Fruit fly (Drosophila melanogaster) whole organism, embryonic: ENCODE data around the gene Jon25Bi.

Experiments
- Adf1 ChIP-seq: fragments of 200-800 bp; sonication (Bioruptor generic); IDR thresholded peaks from 2 replicates; pipeline ENCODE4 v1.3.6; 2022; ENCODE audit warnings: missing biosample characterization, missing genetic modification characterization
- Bgb ChIP-seq: fragments of 200-800 bp; sonication (Bioruptor generic); IDR thresholded peaks from 2 replicates; pipeline ENCODE4 v1.3.6; 2022; ENCODE audit warnings: missing biosample characterization, missing genetic modification characterization; ENCODE audit not compliant: partially characterized antibody
- CG11085 ChIP-seq: fragments of 200-800 bp; sonication (Bioruptor generic); IDR thresholded peaks from 2 replicates; pipeline ENCODE4 v1.3.6; 2022; ENCODE audit warnings: missing biosample characterization, missing genetic modification characterization
- CG11696 ChIP-seq: fragments of 200-800 bp; sonication (Bioruptor generic); IDR thresholded peaks from 2 replicates; pipeline ENCODE4 v1.3.6; 2022; ENCODE audit warnings: missing biosample characterization, missing genetic modification characterization
- CG12942 ChIP-seq: fragments of 200-800 bp; sonication (Bioruptor generic); optimal IDR thresholded peaks from 3 replicates; lab custom pipeline; 2016; ENCODE audit warnings: missing biosample characterization, missing genetic modification characterization
- CG13424 ChIP-seq: fragments of 200-800 bp; sonication (Bioruptor generic); optimal IDR thresholded peaks from 2 replicates; lab custom pipeline; 2019; ENCODE audit warnings: missing biosample characterization, mild to moderate bottlenecking, missing genetic modification characterization, moderate library complexity
- CG14014 ChIP-seq: fragments of 200-800 bp; sonication (Bioruptor generic); IDR thresholded peaks from 2 replicates; pipeline ENCODE4 v1.3.6; 2022; ENCODE audit warnings: missing biosample characterization, missing genetic modification characterization
- CG17385 ChIP-seq: fragments of 200-800 bp; sonication (Bioruptor generic); optimal IDR thresholded peaks from 3 replicates; lab custom pipeline; 2018; ENCODE audit warnings: missing biosample characterization, mild to moderate bottlenecking, missing genetic modification characterization
- CG3065 ChIP-seq: fragments of 200-800 bp; sonication (Bioruptor generic); optimal IDR thresholded peaks from 2 replicates; lab custom pipeline; 2016; ENCODE audit warnings: missing biosample characterization, missing genetic modification characterization
- CG3281 ChIP-seq: fragments of 200-800 bp; sonication (Bioruptor generic); optimal IDR thresholded peaks from 3 replicates; lab custom pipeline; 2017; ENCODE audit warnings: missing biosample characterization, mild to moderate bottlenecking, missing genetic modification characterization
- CG33213 ChIP-seq: fragments of 200-800 bp; sonication (Bioruptor generic); optimal IDR thresholded peaks from 3 replicates; lab custom pipeline; 2016; ENCODE audit warnings: missing biosample characterization, missing genetic modification characterization
- CG34422 ChIP-seq: fragments of 200-800 bp; sonication (Bioruptor generic); IDR thresholded peaks from 3 replicates; pipeline ENCODE4 v1.3.6; 2022; ENCODE audit warnings: missing biosample characterization, missing genetic modification characterization
- CG42726 ChIP-seq: fragments of 200-800 bp; sonication (Bioruptor generic); IDR thresholded peaks from 2 replicates; pipeline ENCODE4 v1.3.6; 2022; ENCODE audit warnings: missing biosample characterization, missing genetic modification characterization; ENCODE audit not compliant: partially characterized antibody
- CG4360 ChIP-seq: fragments of 200-800 bp; sonication (Bioruptor generic); IDR thresholded peaks from 2 replicates; pipeline ENCODE4 v1.3.6; 2022; ENCODE audit warnings: missing biosample characterization, missing genetic modification characterization
- CG4617 ChIP-seq: fragments of 200-800 bp; sonication (Bioruptor generic); optimal IDR thresholded peaks from 3 replicates; lab custom pipeline; 2016; ENCODE audit warnings: missing biosample characterization, missing genetic modification characterization, borderline replicate concordance
- CG6689 ChIP-seq: fragments of 200-800 bp; sonication (Bioruptor generic); IDR thresholded peaks from 2 replicates; pipeline ENCODE4 v1.3.6; 2022; ENCODE audit warnings: missing biosample characterization, missing genetic modification characterization
- CG7987 ChIP-seq: fragments of 200-800 bp; sonication (Bioruptor generic); optimal IDR thresholded peaks from 2 replicates; lab custom pipeline; 2018; ENCODE audit warnings: missing biosample characterization, mild to moderate bottlenecking, missing genetic modification characterization, moderate library complexity
- Camta ChIP-seq: fragments of 200-800 bp; sonication (Bioruptor generic); optimal IDR thresholded peaks from 2 replicates; lab custom pipeline; 2016; ENCODE audit warnings: missing biosample characterization, missing genetic modification characterization
- Chrac-16 ChIP-seq: fragments of 200-800 bp; sonication (Bioruptor generic); optimal IDR thresholded peaks from 3 replicates; lab custom pipeline; 2016; ENCODE audit warnings: missing biosample characterization, missing genetic modification characterization
- Dfd ChIP-seq, 2 experiments: fragments of >200 bp; optimal IDR thresholded peaks; 2 replicates each; lab custom pipeline; 2017; ENCODE audit warnings: missing biosample characterization in 2 of 2, missing genetic modification characterization in 2 of 2
- E2f2 ChIP-seq: fragments of 200-800 bp; sonication (Bioruptor generic); IDR thresholded peaks from 2 replicates; pipeline ENCODE4 v1.3.6; 2022; ENCODE audit warnings: missing biosample characterization, missing genetic modification characterization
- ERR ChIP-seq: fragments of 200-800 bp; sonication (Bioruptor generic); optimal IDR thresholded peaks from 2 replicates; lab custom pipeline; 2016; ENCODE audit warnings: missing biosample characterization, missing genetic modification characterization
- Eip74EF ChIP-seq, 2 experiments: fragments of 200-800 bp in 1 of 2; fragments of >200 bp in 1 of 2; sonication (Bioruptor generic) in 1 of 2; optimal IDR thresholded peaks; 2 replicates each; lab custom pipeline; 2017 to 2019; ENCODE audit warnings: missing biosample characterization in 2 of 2, missing genetic modification characterization in 2 of 2, mild to moderate bottlenecking in 1 of 2, moderate library complexity in 1 of 2
- Gsc ChIP-seq: fragments of 200-800 bp; sonication (Bioruptor generic); IDR thresholded peaks from 2 replicates; pipeline ENCODE4 v1.3.6; 2022; ENCODE audit warnings: missing biosample characterization, missing genetic modification characterization
- HmgD ChIP-seq: fragments of 200-800 bp; sonication (Bioruptor generic); optimal IDR thresholded peaks from 3 replicates; lab custom pipeline; 2016; ENCODE audit warnings: missing biosample characterization, missing genetic modification characterization
- Pdp1 ChIP-seq, 2 experiments: fragments of 200-800 bp; sonication (Bioruptor generic); optimal IDR thresholded peaks; 3 replicates each; lab custom pipeline; 2016; ENCODE audit warnings: missing biosample characterization in 2 of 2, missing genetic modification characterization in 2 of 2, mild to moderate bottlenecking in 1 of 2, moderate library complexity in 1 of 2
- Sry-δ ChIP-seq: fragments of 200-800 bp; sonication (Bioruptor generic); optimal IDR thresholded peaks from 2 replicates; lab custom pipeline; 2016; ENCODE audit warnings: missing biosample characterization, missing genetic modification characterization
- Taf1 ChIP-seq: fragments of 200-800 bp; sonication (Bioruptor generic); IDR thresholded peaks from 2 replicates; pipeline ENCODE4 v1.3.6; 2022; ENCODE audit warnings: missing biosample characterization, missing genetic modification characterization
- Xrp1 ChIP-seq: fragments of 200-800 bp; sonication (Bioruptor generic); IDR thresholded peaks from 2 replicates; pipeline ENCODE4 v1.3.6; 2022; ENCODE audit warnings: missing biosample characterization, missing genetic modification characterization
- az2 ChIP-seq: fragments of 200-800 bp; sonication (Bioruptor generic); optimal IDR thresholded peaks from 3 replicates; lab custom pipeline; 2016; ENCODE audit warnings: missing biosample characterization, missing genetic modification characterization
- cad ChIP-seq: fragments of >200 bp; optimal IDR thresholded peaks from 2 replicates; lab custom pipeline; 2017; ENCODE audit warnings: missing biosample characterization, missing genetic modification characterization
- crol ChIP-seq: fragments of 200-800 bp; sonication (Bioruptor generic); IDR thresholded peaks from 2 replicates; pipeline ENCODE4 v1.3.6; 2022; ENCODE audit warnings: missing biosample characterization, missing genetic modification characterization
- disco-r ChIP-seq: fragments of 200-800 bp; sonication (Bioruptor generic); optimal IDR thresholded peaks from 2 replicates; lab custom pipeline; 2016; ENCODE audit warnings: missing biosample characterization, missing genetic modification characterization
- gcm2 ChIP-seq: fragments of 200-800 bp; sonication (Bioruptor generic); optimal IDR thresholded peaks from 2 replicates; lab custom pipeline; 2016; ENCODE audit warnings: missing biosample characterization, missing genetic modification characterization
- gro ChIP-seq: fragments of 200-800 bp; sonication (Bioruptor generic); optimal IDR thresholded peaks from 2 replicates; lab custom pipeline; 2016; ENCODE audit warnings: missing biosample characterization, missing genetic modification characterization
- her ChIP-seq: fragments of 200-800 bp; sonication (Bioruptor generic); optimal IDR thresholded peaks from 2 replicates; lab custom pipeline; 2016; ENCODE audit warnings: missing biosample characterization, missing genetic modification characterization
- kah ChIP-seq: fragments of 200-800 bp; sonication (Bioruptor generic); optimal IDR thresholded peaks from 2 replicates; lab custom pipeline; 2018; ENCODE audit warnings: missing biosample characterization, mild to moderate bottlenecking, missing genetic modification characterization
- lola ChIP-seq, 3 experiments: fragments of >200 bp in 2 of 3; fragments of 200-800 bp in 1 of 3; sonication (Bioruptor generic) in 1 of 3; optimal IDR thresholded peaks; 2 replicates each; lab custom pipeline; 2017 to 2019; ENCODE audit warnings: missing biosample characterization in 3 of 3, missing genetic modification characterization in 3 of 3, mild to moderate bottlenecking in 1 of 3, moderate library complexity in 1 of 3
- onecut ChIP-seq: fragments of 200-800 bp; sonication (Bioruptor generic); IDR thresholded peaks from 2 replicates; pipeline ENCODE4 v1.3.6; 2022; ENCODE audit warnings: missing biosample characterization, missing genetic modification characterization
- org-1 ChIP-seq: fragments of 200-800 bp; sonication (Bioruptor generic); optimal IDR thresholded peaks from 2 replicates; lab custom pipeline; 2017; ENCODE audit warnings: missing biosample characterization, missing genetic modification characterization
- pfk ChIP-seq: fragments of 200-800 bp; sonication (Bioruptor generic); optimal IDR thresholded peaks from 2 replicates; lab custom pipeline; 2018; ENCODE audit warnings: missing biosample characterization, mild to moderate bottlenecking, missing genetic modification characterization, moderate library complexity
- sc ChIP-seq, 3 experiments: fragments of >200 bp in 2 of 3; fragments of 200-800 bp in 1 of 3; sonication (Bioruptor generic) in 1 of 3; optimal IDR thresholded peaks; 2 replicates in 2 of 3; 3 replicates in 1 of 3; lab custom pipeline; 2017; ENCODE audit warnings: mild to moderate bottlenecking in 1 of 3, missing biosample characterization in 1 of 3, missing genetic modification characterization in 1 of 3, missing genetic modification reagents in 1 of 3
- seq ChIP-seq: fragments of 200-800 bp; sonication (Bioruptor generic); IDR thresholded peaks from 2 replicates; pipeline ENCODE4 v1.3.6; 2022; ENCODE audit warnings: missing biosample characterization, missing genetic modification characterization
- stwl ChIP-seq: fragments of 200-800 bp; sonication (Bioruptor generic); optimal IDR thresholded peaks from 3 replicates; lab custom pipeline; 2018; ENCODE audit warnings: missing biosample characterization, mild to moderate bottlenecking, missing genetic modification characterization, moderate library complexity
- tll ChIP-seq, 2 experiments: fragments of 200-800 bp in 1 of 2; fragments of >200 bp in 1 of 2; sonication (Bioruptor generic) in 1 of 2; optimal IDR thresholded peaks; 2 replicates each; lab custom pipeline; 2017 to 2019; ENCODE audit warnings: missing biosample characterization in 2 of 2, missing genetic modification characterization in 2 of 2, mild to moderate bottlenecking in 1 of 2, moderate library complexity in 1 of 2
- toy ChIP-seq: fragments of 200-800 bp; sonication (Bioruptor generic); IDR thresholded peaks from 2 replicates; pipeline ENCODE4 v1.3.6; 2022; ENCODE audit warnings: missing biosample characterization, missing genetic modification characterization

Gene Jon25Bi

DNA sequence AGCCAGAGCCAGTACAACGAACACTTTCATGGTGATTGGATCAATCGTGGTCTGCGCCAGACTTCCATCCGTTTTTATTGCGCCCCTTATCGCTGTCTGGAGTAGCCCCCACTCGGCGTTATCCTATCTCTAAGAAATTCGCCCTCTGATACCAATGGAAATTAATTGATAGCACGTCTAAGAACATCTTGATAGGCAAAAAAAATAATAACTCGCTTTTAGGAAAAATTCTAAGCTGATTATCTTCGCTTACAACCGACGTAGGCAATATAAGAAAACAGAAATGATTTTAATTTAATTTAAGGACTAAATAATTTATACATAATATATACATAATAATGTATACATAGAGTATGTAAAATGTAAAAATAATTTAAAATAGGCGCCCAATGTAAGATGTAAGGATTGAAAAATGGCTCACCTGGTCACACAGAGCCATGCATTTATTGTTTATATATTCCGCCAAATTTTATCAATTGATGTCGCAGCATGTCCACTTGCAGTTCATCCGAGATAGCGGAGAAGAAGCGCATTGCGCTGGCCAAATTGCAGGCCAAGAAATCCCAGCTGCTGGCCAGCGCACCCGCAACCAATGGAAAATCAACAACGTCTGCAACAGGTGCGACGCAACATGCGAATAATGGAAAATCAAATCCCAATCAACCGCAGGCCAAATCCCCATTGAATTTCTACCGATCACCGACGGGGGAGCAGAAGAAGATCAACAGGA, at the start of gene Jon25Bi, which contains the start of gene Marcal1 (continued):
- TF ChIP-seq stwl (tag; lab: Kevin White, UChicago) (peak; percentile 55), onecut (no peak), HmgD (GFP tag; lab: Kevin White, UChicago) (no peak), E2f2 (GFP tag; lab: Robert Waterston, UW) (peak; percentile 82), az2 (GFP tag; lab: Kevin White, UChicago) (no peak), Adf1 (GFP tag; lab: Robert Waterston, UW) (no peak), gro (GFP tag; lab: Kevin White, UChicago) (no peak), CG6689 (no peak)

DNA sequence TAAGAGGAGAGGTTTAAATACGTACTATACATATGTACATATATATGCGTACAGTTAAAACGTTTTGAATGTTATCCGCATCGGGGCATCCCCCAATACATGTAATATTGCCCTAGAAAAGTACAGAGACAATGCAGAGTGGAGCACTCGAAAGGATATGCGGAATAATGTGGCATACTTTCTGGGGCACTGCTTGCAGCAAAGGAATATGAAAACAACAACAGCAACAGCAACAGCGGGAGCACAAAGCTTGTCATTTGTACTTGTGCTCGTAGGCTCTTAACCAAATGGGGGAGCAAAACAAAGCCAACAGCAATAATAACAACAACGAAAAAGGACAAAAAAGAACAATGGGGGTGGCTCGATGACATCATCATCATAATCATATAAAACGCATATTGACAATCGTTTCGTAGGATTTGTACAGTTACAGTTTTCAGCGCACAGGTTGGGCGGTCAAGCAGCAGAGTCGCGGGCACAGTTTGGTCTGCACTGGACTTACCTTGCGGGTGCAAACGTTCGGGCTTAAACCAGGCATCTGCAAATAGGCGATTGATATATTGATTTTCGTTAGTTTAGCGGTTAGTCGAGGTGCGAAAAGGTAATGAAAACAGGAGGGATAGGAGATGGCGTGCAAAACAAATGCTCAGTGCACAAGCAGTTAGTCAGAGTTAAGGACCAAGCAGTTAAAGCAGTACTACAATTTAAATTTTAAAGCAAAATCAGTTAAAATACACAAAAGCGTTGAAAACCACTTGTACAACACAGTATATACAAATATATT, 48.9 kb upstream of the Jon25Bi start:
- TF ChIP-seq Bgb (no peak), CG4617 (GFP tag; lab: Kevin White, UChicago) (no peak), CG42726 (GFP tag; lab: Robert Waterston, UW) (no peak; the same call in 1 of the 2 replicates), Xrp1 (no peak), CG3065 (GFP tag; lab: Kevin White, UChicago) (no peak), CG17385 (GFP tag; lab: Kevin White, UChicago) (no peak), Dfd (GFP tag; optimal IDR thresholded peaks at IDR 0.05; lab: Kevin White, UChicago) (peak in 1 of 2 experiments; percentile 97), CG14014 (GFP tag; lab: Robert Waterston, UW) (no peak), lola (GFP tag; optimal IDR thresholded peaks at IDR 0.05; lab: Kevin White, UChicago) (no peak), Taf1 (GFP tag; lab: Robert Waterston, UW) (no peak), Pdp1 (GFP tag; optimal IDR thresholded peaks at IDR 0.05; lab: Kevin White, UChicago) (no peak), pfk (GFP tag; lab: Kevin White, UChicago) (no peak), CG33213 (GFP tag; lab: Kevin White, UChicago) (no peak), Gsc (no peak), cad (GFP tag; lab: Kevin White, UChicago) (peak; percentile 84), tll (GFP tag; optimal IDR thresholded peaks at IDR 0.05; lab: Kevin White, UChicago) (peak in 1 of 2 experiments; percentile 46), Chrac-16 (GFP tag; lab: Kevin White, UChicago) (no peak), HmgD (GFP tag; lab: Kevin White, UChicago) (no peak), CG34422 (GFP tag; lab: Robert Waterston, UW) (0 out of 3 replicates have a peak, but pooled peaks have one; percentile 24), ERR (GFP tag; lab: Kevin White, UChicago) (no peak), CG3281 (GFP tag; lab: Kevin White, UChicago) (no peak), gcm2 (GFP tag; lab: Kevin White, UChicago) (no peak), seq (no peak), Camta (GFP tag; lab: Kevin White, UChicago) (no peak), CG11696 (no peak), crol (no peak), CG4360 (peak; percentile 77), Eip74EF (GFP tag; optimal IDR thresholded peaks at IDR 0.05; lab: Kevin White, UChicago) (peak in 1 of 2 experiments; percentile 68), org-1 (no peak), CG7987 (no peak), E2f2 (GFP tag; lab: Robert Waterston, UW) (no peak), kah (GFP tag; lab: Kevin White, UChicago) (no peak), disco-r (no peak), CG11085 (GFP tag; lab: Robert Waterston, UW) (no peak), Sry-δ (GFP tag; lab: Kevin White, UChicago) (no peak), toy (GFP tag; lab: Robert Waterston, UW) (no peak), CG13424 (tag; lab: Kevin White, UChicago) (no peak), CG12942 (GFP tag; lab: Kevin White, UChicago) (no peak), sc (optimal IDR thresholded peaks at IDR 0.05; lab: Kevin White, UChicago) (no peak), sc (GFP tag; optimal IDR thresholded peaks at IDR 0.05; lab: Kevin White, UChicago) (no peak), her (GFP tag; lab: Kevin White, UChicago) (no peak)
